Fruit fly (Drosophila melanogaster) whole organism, embryonic: ENCODE measurements around the gene CG15473.

Source experiments
- Ada2b ChIP-seq: fragments of 200-800 bp; sonication (Bioruptor generic); IDR thresholded peaks from 2 replicates; pipeline ENCODE4 v1.3.6; 2022; ENCODE audit warnings: missing biosample characterization, missing genetic modification characterization
- Antp ChIP-seq: fragments of 200-800 bp; sonication (Bioruptor generic); optimal IDR thresholded peaks from 3 replicates; lab custom pipeline; 2016; ENCODE audit warnings: missing biosample characterization, missing genetic modification characterization
- CG1024 ChIP-seq: fragments of 200-800 bp; sonication (Bioruptor generic); IDR thresholded peaks from 2 replicates; pipeline ENCODE4 v1.3.6; 2022; ENCODE audit warnings: missing biosample characterization, missing genetic modification characterization
- CG11398 ChIP-seq: fragments of 200-800 bp; sonication (Bioruptor generic); optimal IDR thresholded peaks from 2 replicates; lab custom pipeline; 2016; ENCODE audit warnings: missing biosample characterization, missing genetic modification characterization
- CG12219 ChIP-seq: fragments of 200-800 bp; sonication (Bioruptor generic); optimal IDR thresholded peaks from 3 replicates; lab custom pipeline; 2018; ENCODE audit warnings: missing biosample characterization, mild to moderate bottlenecking, missing genetic modification characterization
- CG12299 ChIP-seq: fragments of 200-800 bp; sonication (Bioruptor generic); optimal IDR thresholded peaks from 2 replicates; lab custom pipeline; 2018; ENCODE audit warnings: missing biosample characterization, mild to moderate bottlenecking, missing genetic modification characterization
- CG13287 ChIP-seq: fragments of 200-800 bp; sonication (Bioruptor generic); IDR thresholded peaks from 2 replicates; pipeline ENCODE4 v1.3.6; 2022; ENCODE audit warnings: missing biosample characterization, missing genetic modification characterization; ENCODE audit not compliant: partially characterized antibody
- CG1529 ChIP-seq: fragments of 200-800 bp; sonication (Bioruptor generic); optimal IDR thresholded peaks from 3 replicates; lab custom pipeline; 2018; ENCODE audit warnings: missing biosample characterization, missing genetic modification characterization
- CG15696 ChIP-seq: fragments of 200-800 bp; sonication (Bioruptor generic); optimal IDR thresholded peaks from 2 replicates; lab custom pipeline; 2019; ENCODE audit warnings: missing biosample characterization, mild to moderate bottlenecking, missing genetic modification characterization, moderate library complexity
- CG1603 ChIP-seq: fragments of 200-800 bp; sonication (Bioruptor generic); optimal IDR thresholded peaks from 2 replicates; lab custom pipeline; 2019; ENCODE audit warnings: missing biosample characterization, mild to moderate bottlenecking, missing genetic modification characterization, moderate library complexity
- CG2129 ChIP-seq: fragments of 200-800 bp; sonication (Bioruptor generic); IDR thresholded peaks from 2 replicates; pipeline ENCODE4 v1.3.6; 2022; ENCODE audit warnings: missing biosample characterization, missing genetic modification characterization; ENCODE audit not compliant: partially characterized antibody
- CG2678 ChIP-seq: fragments of 200-800 bp; sonication (Bioruptor generic); optimal IDR thresholded peaks from 3 replicates; lab custom pipeline; 2019; ENCODE audit warnings: missing biosample characterization, mild to moderate bottlenecking, missing genetic modification characterization, moderate library complexity
- CG30431 ChIP-seq: fragments of 200-800 bp; sonication (Bioruptor generic); optimal IDR thresholded peaks from 2 replicates; lab custom pipeline; 2017; ENCODE audit warnings: missing biosample characterization, missing genetic modification characterization
- CG33213 ChIP-seq: fragments of 200-800 bp; sonication (Bioruptor generic); optimal IDR thresholded peaks from 3 replicates; lab custom pipeline; 2016; ENCODE audit warnings: missing biosample characterization, missing genetic modification characterization
- CG33557 ChIP-seq: fragments of 200-800 bp; sonication (Bioruptor generic); optimal IDR thresholded peaks from 2 replicates; lab custom pipeline; 2019; ENCODE audit warnings: missing biosample characterization, mild to moderate bottlenecking, missing genetic modification characterization, moderate library complexity
- CG34376 ChIP-seq: fragments of 200-800 bp; sonication (Bioruptor generic); optimal IDR thresholded peaks from 2 replicates; lab custom pipeline; 2018; ENCODE audit warnings: missing biosample characterization, mild to moderate bottlenecking, missing genetic modification characterization
- CG34422 ChIP-seq: fragments of 200-800 bp; sonication (Bioruptor generic); IDR thresholded peaks from 3 replicates; pipeline ENCODE4 v1.3.6; 2022; ENCODE audit warnings: missing biosample characterization, missing genetic modification characterization
- CG4404 ChIP-seq: fragments of 200-800 bp; sonication (Bioruptor generic); IDR thresholded peaks from 2 replicates; pipeline ENCODE4 v1.3.6; 2022; ENCODE audit warnings: missing biosample characterization, missing genetic modification characterization
- CG6765 ChIP-seq: fragments of 200-800 bp; sonication (Bioruptor generic); optimal IDR thresholded peaks from 3 replicates; lab custom pipeline; 2017; ENCODE audit warnings: missing biosample characterization, mild to moderate bottlenecking, missing genetic modification characterization
- CrebB ChIP-seq: fragments of 200-800 bp; sonication (Bioruptor generic); optimal IDR thresholded peaks from 3 replicates; lab custom pipeline; 2018; ENCODE audit warnings: missing biosample characterization, mild to moderate bottlenecking, missing genetic modification characterization
- Dbx ChIP-seq: fragments of 200-800 bp; sonication (Bioruptor generic); IDR thresholded peaks from 3 replicates; pipeline ENCODE4 v1.3.6; 2022; ENCODE audit warnings: missing biosample characterization, missing genetic modification characterization
- Dek ChIP-seq: fragments of 200-800 bp; sonication (Bioruptor generic); optimal IDR thresholded peaks from 3 replicates; lab custom pipeline; 2019; ENCODE audit warnings: missing biosample characterization, mild to moderate bottlenecking, missing genetic modification characterization, moderate library complexity
- Dip3 ChIP-seq: fragments of 200-800 bp; sonication (Bioruptor generic); optimal IDR thresholded peaks from 3 replicates; lab custom pipeline; 2016; ENCODE audit warnings: missing biosample characterization, missing genetic modification characterization
- Doc3 ChIP-seq: fragments of 200-800 bp; sonication (Bioruptor generic); IDR thresholded peaks from 3 replicates; pipeline ENCODE4 v1.3.6; 2022; ENCODE audit warnings: missing biosample characterization, missing genetic modification characterization; ENCODE audit not compliant: partially characterized antibody
- Dp ChIP-seq: fragments of 200-800 bp; sonication (Bioruptor generic); optimal IDR thresholded peaks from 2 replicates; lab custom pipeline; 2018; ENCODE audit warnings: missing biosample characterization, mild to moderate bottlenecking, missing genetic modification characterization, moderate library complexity
- Hsf ChIP-seq: fragments of 200-800 bp; sonication (Bioruptor generic); optimal IDR thresholded peaks from 3 replicates; lab custom pipeline; 2016; ENCODE audit warnings: missing biosample characterization, missing genetic modification characterization
- Nf-YB ChIP-seq: fragments of 200-800 bp; sonication (Bioruptor generic); optimal IDR thresholded peaks from 3 replicates; lab custom pipeline; 2019; ENCODE audit warnings: missing biosample characterization, mild to moderate bottlenecking, missing genetic modification characterization, moderate library complexity
- Oli ChIP-seq: fragments of 200-800 bp; sonication (Bioruptor generic); optimal IDR thresholded peaks from 2 replicates; lab custom pipeline; 2018; ENCODE audit warnings: missing biosample characterization, mild to moderate bottlenecking, missing genetic modification characterization, moderate library complexity
- Optix ChIP-seq: fragments of 200-800 bp; sonication (Bioruptor generic); IDR thresholded peaks from 3 replicates; pipeline ENCODE4 v1.3.6; 2022; ENCODE audit warnings: missing biosample characterization, missing genetic modification characterization
- Sox102F ChIP-seq: fragments of 200-800 bp; sonication (Bioruptor generic); optimal IDR thresholded peaks from 2 replicates; lab custom pipeline; 2018; ENCODE audit warnings: missing biosample characterization, mild to moderate bottlenecking, missing genetic modification characterization, moderate library complexity
- Sry-δ ChIP-seq: fragments of 200-800 bp; sonication (Bioruptor generic); optimal IDR thresholded peaks from 2 replicates; lab custom pipeline; 2016; ENCODE audit warnings: missing biosample characterization, missing genetic modification characterization
- Trl ChIP-seq, 3 experiments: fragments of >200 bp in 2 of 3; fragments of 200-800 bp in 1 of 3; sonication (Bioruptor generic) in 1 of 3; optimal IDR thresholded peaks; 2 replicates in 1 of 3; 3 replicates in 2 of 3; lab custom pipeline; 2016 to 2017; ENCODE audit warnings: missing biosample characterization in 1 of 3, missing genetic modification characterization in 1 of 3
- amos ChIP-seq: fragments of 200-800 bp; sonication (Bioruptor generic); IDR thresholded peaks from 2 replicates; pipeline ENCODE4 v1.3.6; 2022; ENCODE audit warnings: missing biosample characterization, missing genetic modification characterization; ENCODE audit not compliant: partially characterized antibody
- aop ChIP-seq: fragments of 200-800 bp; sonication (Bioruptor generic); IDR thresholded peaks from 2 replicates; pipeline ENCODE4 v1.3.6; 2022; ENCODE audit warnings: missing biosample characterization, missing genetic modification characterization
- ara ChIP-seq: fragments of 200-800 bp; sonication (Bioruptor generic); IDR thresholded peaks from 2 replicates; pipeline ENCODE4 v1.3.6; 2022; ENCODE audit warnings: missing biosample characterization, missing genetic modification characterization
- ase ChIP-seq: fragments of 200-800 bp; sonication (Bioruptor generic); IDR thresholded peaks from 3 replicates; pipeline ENCODE4 v1.3.6; 2022; ENCODE audit warnings: missing biosample characterization, missing genetic modification characterization
- az2 ChIP-seq: fragments of 200-800 bp; sonication (Bioruptor generic); optimal IDR thresholded peaks from 3 replicates; lab custom pipeline; 2016; ENCODE audit warnings: missing biosample characterization, missing genetic modification characterization
- cg ChIP-seq: fragments of 200-800 bp; sonication (Bioruptor generic); optimal IDR thresholded peaks from 3 replicates; lab custom pipeline; 2019; ENCODE audit warnings: missing biosample characterization, mild to moderate bottlenecking, missing genetic modification characterization, moderate library complexity
- crc ChIP-seq: fragments of 200-800 bp; sonication (Bioruptor generic); optimal IDR thresholded peaks from 2 replicates; lab custom pipeline; 2016; ENCODE audit warnings: missing biosample characterization, missing genetic modification characterization
- disco-r ChIP-seq: fragments of 200-800 bp; sonication (Bioruptor generic); optimal IDR thresholded peaks from 2 replicates; lab custom pipeline; 2016; ENCODE audit warnings: missing biosample characterization, missing genetic modification characterization
- dpn ChIP-seq, 2 experiments: fragments of 200-800 bp; sonication (Bioruptor generic); optimal IDR thresholded peaks; 3 replicates each; lab custom pipeline; 2016; ENCODE audit warnings: missing biosample characterization in 2 of 2, missing genetic modification characterization in 2 of 2
- ems ChIP-seq: fragments of 200-800 bp; sonication (Bioruptor generic); optimal IDR thresholded peaks from 3 replicates; lab custom pipeline; 2016; ENCODE audit warnings: missing biosample characterization, missing genetic modification characterization
- en ChIP-seq: fragments of 200-800 bp; sonication (Bioruptor generic); optimal IDR thresholded peaks from 2 replicates; lab custom pipeline; 2016; ENCODE audit warnings: missing biosample characterization, missing genetic modification characterization
- ham ChIP-seq: fragments of 200-800 bp; sonication (Bioruptor generic); IDR thresholded peaks from 2 replicates; pipeline ENCODE4 v1.3.6; 2022; ENCODE audit warnings: missing biosample characterization, missing genetic modification characterization
- lmd ChIP-seq: fragments of 200-800 bp; sonication (Bioruptor generic); IDR thresholded peaks from 2 replicates; pipeline ENCODE4 v1.3.6; 2022; ENCODE audit warnings: missing biosample characterization, missing genetic modification characterization
- lola ChIP-seq, 3 experiments: fragments of >200 bp in 2 of 3; fragments of 200-800 bp in 1 of 3; sonication (Bioruptor generic) in 1 of 3; optimal IDR thresholded peaks; 2 replicates each; lab custom pipeline; 2017 to 2019; ENCODE audit warnings: missing biosample characterization in 3 of 3, missing genetic modification characterization in 3 of 3, mild to moderate bottlenecking in 1 of 3, moderate library complexity in 1 of 3
- oc ChIP-seq: fragments of 200-800 bp; sonication (Bioruptor generic); optimal IDR thresholded peaks from 2 replicates; lab custom pipeline; 2018; ENCODE audit warnings: missing biosample characterization, mild to moderate bottlenecking, missing genetic modification characterization, moderate library complexity
- slou ChIP-seq: fragments of 200-800 bp; sonication (Bioruptor generic); optimal IDR thresholded peaks from 3 replicates; lab custom pipeline; 2016; ENCODE audit warnings: missing biosample characterization, missing genetic modification characterization
- sqz ChIP-seq: fragments of 200-800 bp; sonication (Bioruptor generic); optimal IDR thresholded peaks from 3 replicates; lab custom pipeline; 2018; ENCODE audit warnings: missing biosample characterization, mild to moderate bottlenecking, missing genetic modification characterization
- tx ChIP-seq: fragments of 200-800 bp; sonication (Bioruptor generic); optimal IDR thresholded peaks from 2 replicates; lab custom pipeline; 2016; ENCODE audit warnings: missing biosample characterization, missing genetic modification characterization
- zf30C ChIP-seq: fragments of 200-800 bp; sonication (Bioruptor generic); optimal IDR thresholded peaks from 3 replicates; lab custom pipeline; 2018; ENCODE audit warnings: missing biosample characterization, mild to moderate bottlenecking, missing genetic modification characterization

CG15473 gene

DNA sequence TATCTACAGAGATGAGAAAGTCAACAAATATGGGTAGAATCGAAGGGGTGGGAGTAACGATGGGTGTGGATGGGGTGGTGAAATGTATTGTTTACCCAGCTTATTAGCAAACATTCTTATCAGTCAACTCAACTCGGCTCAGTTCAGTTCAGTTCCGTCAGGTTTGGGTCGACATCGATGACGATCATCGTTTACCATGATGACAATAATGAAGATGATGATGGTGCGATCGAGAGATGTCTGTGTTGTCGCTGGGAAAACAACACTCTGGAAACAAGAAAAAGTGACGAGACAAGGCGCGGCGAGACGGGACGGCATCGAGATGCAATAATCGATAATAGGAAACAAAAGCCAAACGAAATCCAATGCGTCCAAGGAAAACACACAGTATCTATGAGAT lies 44.6 kb downstream of the CG15473 start (continued):
- TF ChIP-seq ara (GFP tag; lab: Robert Waterston, UW) (peak; percentile 46; the same call in 1 of the 2 replicates), amos (GFP tag; lab: Robert Waterston, UW) (no peak), Sox102F (peak; percentile 11), Dip3 (no peak), CG4404 (GFP tag; lab: Robert Waterston, UW) (no peak), CG12219 (peak; percentile 20), CG11398 (GFP tag; lab: Kevin White, UChicago) (no peak), cg (GFP tag; lab: Kevin White, UChicago) (no peak), crc (GFP tag; lab: Kevin White, UChicago) (no peak), ase (GFP tag; lab: Robert Waterston, UW) (no peak), CG2678 (tag; lab: Kevin White, UChicago) (peak; percentile 30), Nf-YB (peak; percentile 1), Trl (optimal IDR thresholded peaks at IDR 0.05; lab: Kevin White, UChicago) (no peak), Trl (GFP tag; optimal IDR thresholded peaks at IDR 0.05; lab: Kevin White, UChicago) (no peak), sqz (GFP tag; lab: Kevin White, UChicago) (no peak), CG33557 (peak; percentile 76), CG12299 (no peak), Antp (GFP tag; lab: Kevin White, UChicago) (no peak), CG33213 (GFP tag; lab: Kevin White, UChicago) (no peak), dpn (GFP tag; optimal IDR thresholded peaks at IDR 0.05; lab: Kevin White, UChicago) (no peak), CG1024 (GFP tag; lab: Robert Waterston, UW) (no peak), Dek (no peak), oc (tag; lab: Kevin White, UChicago) (peak; percentile 28), ham (GFP tag; lab: Robert Waterston, UW) (no peak), CG13287 (no peak), CG34422 (no peak), CG1603 (tag; lab: Kevin White, UChicago) (peak; percentile 61), CG34376 (no peak), en (no peak), ems (GFP tag; lab: Kevin White, UChicago) (no peak), Ada2b (GFP tag; lab: Robert Waterston, UW) (no peak), CG2129 (GFP tag; lab: Robert Waterston, UW) (no peak), zf30C (no peak), CG1529 (GFP tag; lab: Kevin White, UChicago) (peak; percentile 44), Oli (no peak), tx (GFP tag; lab: Kevin White, UChicago) (no peak), Dp (no peak), slou (GFP tag; lab: Kevin White, UChicago) (no peak), Sry-δ (GFP tag; lab: Kevin White, UChicago) (no peak), Hsf (GFP tag; lab: Kevin White, UChicago) (no peak), az2 (GFP tag; lab: Kevin White, UChicago) (no peak), aop (GFP tag; lab: Robert Waterston, UW) (no peak), Optix (GFP tag; lab: Robert Waterston, UW) (no peak), CG6765 (GFP tag; lab: Kevin White, UChicago) (no peak), lola (GFP tag; optimal IDR thresholded peaks at IDR 0.05; lab: Kevin White, UChicago) (peak in 1 of 3 experiments; percentile 46), Doc3 (GFP tag; lab: Robert Waterston, UW) (no peak), Dbx (GFP tag; lab: Robert Waterston, UW) (no peak), lmd (no peak), CrebB (tag; lab: Kevin White, UChicago) (peak; percentile 38), CG30431 (no peak), CG15696 (tag; lab: Kevin White, UChicago) (peak; percentile 63), disco-r (GFP tag; lab: Kevin White, UChicago) (no peak)
